Worm (Caenorhabditis elegans): ENCODE measurements around the gene T05A7.1.

The T05A7.1 gene

DNA sequence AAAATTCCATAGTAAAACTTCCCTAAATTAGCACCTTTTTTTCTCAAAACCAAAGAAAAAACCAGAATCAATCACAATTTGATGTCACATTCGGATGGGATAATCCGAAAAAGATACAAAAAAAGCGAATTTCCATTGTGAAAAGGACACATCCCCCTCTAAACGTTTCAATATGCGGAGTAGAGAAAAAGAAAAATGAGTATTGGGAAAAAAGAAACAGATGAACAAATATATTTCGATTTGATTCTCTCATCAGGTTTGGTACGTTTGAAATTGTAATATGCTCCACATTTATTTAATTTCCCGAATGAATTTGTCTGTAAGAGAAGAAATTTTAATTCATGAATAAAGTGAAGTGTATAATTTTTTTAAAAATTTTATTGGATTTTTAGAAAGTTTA, 19.8 kb upstream of the T05A7.1 start:
- no peak for TF ChIP-seq atf-7 (tag; optimal IDR thresholded peaks at IDR 0.05)
- TF ChIP-seq athp-1 (tag; optimal IDR thresholded peaks at IDR 0.05) = no peak
- no peak for TF ChIP-seq hsf-1 (GFP tag; IDR thresholded peaks at IDR 0.05)
- TF ChIP-seq F52B5.7 (tag; optimal IDR thresholded peaks at IDR 0.05) = no peak
- TF ChIP-seq bed-2 (GFP tag; IDR thresholded peaks at IDR 0.05) = no peak
- TF ChIP-seq lin-40 (tag; optimal IDR thresholded peaks at IDR 0.05) = no peak
- TF ChIP-seq Y95B8A.8 (GFP tag; IDR thresholded peaks at IDR 0.05) = no peak
- no peak for TF ChIP-seq F23B12.7 (tag; optimal IDR thresholded peaks at IDR 0.05; ENCODE audit: insufficient read depth)
- TF ChIP-seq hlh-26 (GFP tag; conservative IDR thresholded peaks at IDR 0.05) = no peak
- no peak for TF ChIP-seq gei-17 (GFP tag; optimal IDR thresholded peaks at IDR 0.05)
- TF ChIP-seq snpc-1.1 (tag; optimal IDR thresholded peaks at IDR 0.05; ENCODE audit: insufficient read depth) = no peak
- no peak for TF ChIP-seq dpl-1 (GFP tag; optimal IDR thresholded peaks at IDR 0.05)
- TF ChIP-seq cebp-2 (GFP tag; IDR thresholded peaks at IDR 0.05) = no peak
- TF ChIP-seq lin-35 (GFP tag; optimal IDR thresholded peaks at IDR 0.05) = no peak
- no peak for TF ChIP-seq ztf-25 (GFP tag; IDR thresholded peaks at IDR 0.05)
- TF ChIP-seq K12H6.12 (tag; optimal IDR thresholded peaks at IDR 0.05) = no peak
- no peak for TF ChIP-seq Y67H2A.10 (GFP tag; conservative IDR thresholded peaks at IDR 0.05)
- no peak for TF ChIP-seq zfh-2 (GFP tag; conservative IDR thresholded peaks at IDR 0.05)

DNA sequence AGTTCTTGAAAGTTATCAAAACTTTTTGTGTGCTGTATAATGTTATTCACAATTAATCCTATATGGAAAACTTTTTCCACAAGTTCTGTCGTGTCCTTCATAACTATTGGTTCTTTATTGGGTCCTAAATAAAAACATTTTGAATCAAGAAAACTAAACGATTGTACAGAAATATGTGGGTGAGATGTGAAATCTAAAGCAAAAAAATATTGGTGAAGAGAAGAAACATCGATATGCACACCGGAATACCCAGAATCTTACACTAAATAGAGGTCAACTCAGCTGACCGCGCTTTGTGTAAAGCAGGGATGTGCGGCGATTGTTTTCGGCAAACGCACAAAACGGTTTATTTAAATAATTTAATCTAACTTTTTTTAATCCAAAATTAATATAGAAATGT, 16.7 kb upstream of the T05A7.1 start, which contains the start of gene T05A7.13:
T05A7.13 (minus strand) TSS at position 101 of the 400 bp plus-strand sequence.
- TF ChIP-seq ceh-100 (GFP tag; IDR thresholded peaks at IDR 0.05) (no peak), ama-1 (optimal IDR thresholded peaks at IDR 0.05) (no peak), ama-1 (GFP tag; optimal IDR thresholded peaks at IDR 0.05) (no peak), dox-1 (GFP tag; IDR thresholded peaks at IDR 0.05) (no peak), F52B5.7 (tag; optimal IDR thresholded peaks at IDR 0.05) (no peak), ceh-58 (GFP tag; IDR thresholded peaks at IDR 0.05) (no peak), nfya-2 (GFP tag; IDR thresholded peaks at IDR 0.05) (no peak), F23B12.7 (tag; optimal IDR thresholded peaks at IDR 0.05; ENCODE audit: insufficient read depth) (no peak), unc-130 (GFP tag; optimal IDR thresholded peaks at IDR 0.05) (no peak), let-526 (GFP tag; IDR thresholded peaks at IDR 0.05) (no peak), sptf-2 (GFP tag; optimal IDR thresholded peaks at IDR 0.05) (no peak), Y95B8A.8 (GFP tag; IDR thresholded peaks at IDR 0.05) (no peak), ztf-6 (GFP tag; IDR thresholded peaks at IDR 0.05) (no peak), C06A6.2 (GFP tag; conservative IDR thresholded peaks at IDR 0.05) (no peak), nhr-80 (tag; optimal IDR thresholded peaks at IDR 0.05) (no peak)

ce11 chrII:4663186-4663585, 14.8 kb upstream of the T05A7.1 start, which contains the start of gene T05A7.12:
T05A7.12 (minus strand) TSS chrII:4663286.
- TF ChIP-seq dox-1 (GFP tag; IDR thresholded peaks at IDR 0.05) = no peak
- no peak for TF ChIP-seq let-607 (tag; optimal IDR thresholded peaks at IDR 0.05)
- TF ChIP-seq repo-1 (tag; optimal IDR thresholded peaks at IDR 0.05) = no peak

- TF ChIP-seq K11D2.4 (GFP tag; IDR thresholded peaks at IDR 0.05) (no peak), Y79H2A.3 (GFP tag; conservative IDR thresholded peaks at IDR 0.05) (no peak), ztf-6 (GFP tag; IDR thresholded peaks at IDR 0.05) (no peak), him-1 (tag; optimal IDR thresholded peaks at IDR 0.05) (no peak), let-607 (tag; optimal IDR thresholded peaks at IDR 0.05) (no peak), sdz-38 (tag; optimal IDR thresholded peaks at IDR 0.05) (no peak), xnd-1 (tag; optimal IDR thresholded peaks at IDR 0.05) (no peak), akir-1 (GFP tag; optimal IDR thresholded peaks at IDR 0.05) (no peak), unc-62 (GFP tag; optimal IDR thresholded peaks at IDR 0.05) (no peak)
These were observed 12.7 kb upstream of the T05A7.1 start, which contains the start of gene T05A7.11 for ce11 chrII:4665359-4665758. T05A7.11 (minus strand) TSS chrII:4665459.

Data from whole organism, young adult.